Worm (Caenorhabditis elegans) whole organism, L1 larva: ENCODE data around the gene spp-24.
A peak's percentile ranks its signal among the peaks of the same experiment; 100 is the strongest.

Source experiments
- C04F5.9 ChIP-seq: sonication (generic microtip); optimal IDR thresholded peaks from 2 replicates; lab custom pipeline; 2016; ENCODE audit warnings: missing genetic modification characterization, missing compliant biosample characterization
- C16A3.4 ChIP-seq: fragments of 150-350 bp; optimal IDR thresholded peaks from 2 replicates; lab custom pipeline; 2014; ENCODE audit warnings: missing biosample characterization, missing genetic modification characterization
- F16B12.6 ChIP-seq: fragments of 150-350 bp; optimal IDR thresholded peaks from 2 replicates; lab custom pipeline; 2014; ENCODE audit warnings: missing biosample characterization, missing genetic modification characterization
- Y116A8C.19 ChIP-seq: sonication (generic microtip); optimal IDR thresholded peaks from 2 replicates; lab custom pipeline; 2016; ENCODE audit warnings: missing compliant biosample characterization, missing genetic modification characterization, borderline replicate concordance
- aha-1 ChIP-seq: fragments of 150-350 bp; optimal IDR thresholded peaks from 2 replicates; lab custom pipeline; 2014; ENCODE audit warnings: missing biosample characterization, missing genetic modification characterization
- alr-1 ChIP-seq: fragments of 200-800 bp; sonication (Bioruptor generic); optimal IDR thresholded peaks from 2 replicates; lab custom pipeline; 2018; ENCODE audit warnings: borderline replicate concordance, mild to moderate bottlenecking, missing genetic modification characterization, missing compliant biosample characterization
- aly-2 ChIP-seq: fragments of 150-350 bp; optimal IDR thresholded peaks from 2 replicates; lab custom pipeline; 2014; ENCODE audit warnings: missing biosample characterization, missing genetic modification characterization
- blmp-1 ChIP-seq: fragments of 150-350 bp; optimal IDR thresholded peaks from 2 replicates; lab custom pipeline; 2014; ENCODE audit warnings: missing biosample characterization, missing genetic modification characterization
- ceh-82 ChIP-seq, 3 experiments: fragments of 150-350 bp in 1 of 3; sonication (generic microtip) in 2 of 3; optimal IDR thresholded peaks; 2 replicates each; lab custom pipeline; 2014 to 2017; ENCODE audit warnings: missing biosample characterization in 3 of 3, missing genetic modification characterization in 3 of 3
- dpl-1 ChIP-seq, 3 experiments: fragments of 150-350 bp in 2 of 3; sonication (generic microtip) in 1 of 3; optimal IDR thresholded peaks; 2 replicates each; lab custom pipeline; 2014 to 2017; ENCODE audit warnings: missing biosample characterization in 3 of 3, missing genetic modification characterization in 3 of 3, missing genetic modification reagents in 3 of 3
- efl-1 ChIP-seq, 4 experiments: fragments of 150-350 bp; optimal IDR thresholded peaks in 3 of 4; peaks in 1 of 4; 1 replicate in 1 of 4; 2 replicates in 3 of 4; lab custom pipeline; 2014; ENCODE audit warnings: missing biosample characterization in 2 of 4, missing genetic modification characterization in 2 of 4, missing genetic modification reagents in 2 of 4
- fkh-10 ChIP-seq: sonication (generic microtip); optimal IDR thresholded peaks from 2 replicates; lab custom pipeline; 2017; ENCODE audit warnings: missing biosample characterization, missing genetic modification reagents, missing genetic modification characterization
- grh-1 ChIP-seq: fragments of 200-800 bp; sonication (Bioruptor generic); IDR thresholded peaks from 2 replicates; pipeline ENCODE4 v1.3.6; 2022; ENCODE audit warnings: missing genetic modification reagents, missing genetic modification characterization, missing compliant biosample characterization
- hpl-2 ChIP-seq: fragments of 150-350 bp; optimal IDR thresholded peaks from 2 replicates; lab custom pipeline; 2014; ENCODE audit warnings: missing biosample characterization, missing genetic modification reagents, missing genetic modification characterization
- isw-1 ChIP-seq: fragments of 200-800 bp; sonication (Bioruptor generic); IDR thresholded peaks from 2 replicates; pipeline ENCODE4 v1.3.6; 2022; ENCODE audit warnings: missing genetic modification characterization, missing compliant biosample characterization
- jun-1 ChIP-seq: fragments of 150-350 bp; optimal IDR thresholded peaks from 2 replicates; lab custom pipeline; 2014; ENCODE audit warnings: missing biosample characterization, missing genetic modification reagents, missing genetic modification characterization
- lin-15B ChIP-seq: fragments of 150-350 bp; sonication (generic microtip); optimal IDR thresholded peaks from 3 replicates; lab custom pipeline; 2014; ENCODE audit warnings: missing biosample characterization, missing genetic modification characterization
- lin-35 ChIP-seq, 2 experiments: fragments of 150-350 bp; optimal IDR thresholded peaks; 2 replicates each; lab custom pipeline; 2014; ENCODE audit warnings: missing biosample characterization in 2 of 2, missing genetic modification characterization in 2 of 2, missing genetic modification reagents in 2 of 2
- lir-3 ChIP-seq: sonication (generic microtip); optimal IDR thresholded peaks from 2 replicates; lab custom pipeline; 2016; ENCODE audit warnings: mild to moderate bottlenecking, missing genetic modification characterization, moderate library complexity, missing compliant biosample characterization; ENCODE audit not compliant: poor library complexity
- lsy-2 ChIP-seq, 2 experiments: fragments of 150-350 bp; optimal IDR thresholded peaks; 2 replicates each; lab custom pipeline; 2014; ENCODE audit warnings: missing biosample characterization in 2 of 2, missing genetic modification characterization in 2 of 2
- mef-2 ChIP-seq: fragments of 150-350 bp; optimal IDR thresholded peaks from 2 replicates; lab custom pipeline; 2014; ENCODE audit warnings: missing biosample characterization, missing genetic modification characterization
- nhr-12 ChIP-seq: sonication (generic microtip); optimal IDR thresholded peaks from 2 replicates; lab custom pipeline; 2017; ENCODE audit warnings: missing biosample characterization, missing genetic modification characterization
- nhr-47 ChIP-seq: sonication (generic microtip); optimal IDR thresholded peaks from 2 replicates; lab custom pipeline; 2016; ENCODE audit warnings: mild to moderate bottlenecking, missing genetic modification characterization, moderate library complexity, missing compliant biosample characterization
- nhr-71 ChIP-seq: sonication (generic microtip); optimal IDR thresholded peaks from 2 replicates; lab custom pipeline; 2016; ENCODE audit warnings: mild to moderate bottlenecking, missing genetic modification characterization, moderate library complexity, missing compliant biosample characterization
- pag-3 ChIP-seq: sonication (generic microtip); optimal IDR thresholded peaks from 2 replicates; lab custom pipeline; 2017; ENCODE audit warnings: missing genetic modification characterization, mild to moderate bottlenecking, missing compliant biosample characterization, antibody characterized with exemption, borderline replicate concordance; ENCODE audit not compliant: insufficient read depth
- pax-3 ChIP-seq: fragments of 200-800 bp; sonication (Bioruptor generic); optimal IDR thresholded peaks from 2 replicates; lab custom pipeline; 2018; ENCODE audit warnings: mild to moderate bottlenecking, missing genetic modification characterization, moderate library complexity, missing compliant biosample characterization
- pqm-1 ChIP-seq: sonication (generic microtip); optimal IDR thresholded peaks from 3 replicates; lab custom pipeline; 2017; ENCODE audit warnings: missing biosample characterization, missing genetic modification characterization
- skn-1 ChIP-seq: fragments of 150-350 bp; optimal IDR thresholded peaks from 2 replicates; lab custom pipeline; 2014; ENCODE audit warnings: missing biosample characterization, missing genetic modification characterization
- snpc-4 ChIP-seq: fragments of 150-350 bp; optimal IDR thresholded peaks from 2 replicates; lab custom pipeline; 2014; ENCODE audit warnings: missing biosample characterization, missing genetic modification characterization
- snu-23 ChIP-seq: sonication (generic microtip); optimal IDR thresholded peaks from 2 replicates; lab custom pipeline; 2016; ENCODE audit warnings: missing genetic modification characterization, missing compliant biosample characterization
- sox-4 ChIP-seq: sonication (generic microtip); optimal IDR thresholded peaks from 2 replicates; lab custom pipeline; 2016; ENCODE audit warnings: missing genetic modification characterization, missing compliant biosample characterization
- sptf-1 ChIP-seq: fragments of 150-350 bp; optimal IDR thresholded peaks from 2 replicates; lab custom pipeline; 2014; ENCODE audit warnings: missing biosample characterization, missing genetic modification characterization
- xbp-1 ChIP-seq: sonication (generic microtip); optimal IDR thresholded peaks from 2 replicates; lab custom pipeline; 2016; ENCODE audit warnings: missing genetic modification characterization, missing compliant biosample characterization
- zip-4 ChIP-seq: fragments of 200-800 bp; sonication (Bioruptor generic); optimal IDR thresholded peaks from 2 replicates; lab custom pipeline; 2018; ENCODE audit warnings: mild to moderate bottlenecking, missing genetic modification characterization, moderate library complexity, missing compliant biosample characterization
- ztf-4 ChIP-seq: fragments of 150-350 bp; optimal IDR thresholded peaks from 2 replicates; lab custom pipeline; 2014; ENCODE audit warnings: missing biosample characterization, missing genetic modification characterization

The spp-24 gene

ce11 chrII:41914-42313 lies 2.6 kb upstream of the spp-24 start, which contains the start of gene F23F1.10:
Gene F23F1.10 (minus strand): TSS chrII:41982.
- peak; percentile 48 for TF ChIP-seq aly-2 (tag; lab: Kevin White, UChicago)
- no peak for TF ChIP-seq C04F5.9 (tag; lab: Kevin White, UChicago)

DNA sequence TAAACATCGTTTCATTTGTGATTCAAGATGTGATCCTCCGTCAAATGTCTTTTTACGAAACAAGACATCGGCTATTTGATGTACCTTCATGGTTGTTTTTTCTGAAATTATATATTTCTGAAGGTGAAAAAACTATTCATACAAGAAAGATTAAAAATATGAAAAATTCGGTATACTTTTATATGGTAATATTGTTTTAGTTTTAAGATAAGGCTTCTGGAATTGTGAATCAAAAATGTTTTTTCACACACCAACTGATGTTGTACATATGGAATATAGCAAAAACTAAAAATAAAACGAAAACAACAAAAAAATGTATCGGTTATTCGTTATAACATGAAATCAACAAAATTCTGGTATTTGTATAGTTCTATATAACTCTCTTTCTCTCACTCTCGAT lies 2.1 kb downstream of the spp-24 start, which contains the start of gene F23F1.6:
F23F1.6 (minus strand) TSS at position 101 of the 400 bp plus-strand sequence.
- TF ChIP-seq sptf-1 (tag; lab: Kevin White, UChicago), result no peak
- TF ChIP-seq pag-3 (tag; lab: Kevin White, UChicago), result no peak
- no peak for TF ChIP-seq xbp-1
- no peak for TF ChIP-seq lir-3
- no peak for TF ChIP-seq lin-15B (tag; lab: Kevin White, UChicago)
- no peak for TF ChIP-seq pqm-1 (tag; lab: Kevin White, UChicago)
- TF ChIP-seq snpc-4 (tag; lab: Kevin White, UChicago), result no peak
- TF ChIP-seq grh-1 (GFP tag; lab: Robert Waterston, UW), result no peak
- TF ChIP-seq nhr-12, result no peak
- no peak for TF ChIP-seq nhr-71 (tag; lab: Kevin White, UChicago)
- TF ChIP-seq aha-1 (tag; lab: Kevin White, UChicago), result no peak
- no peak for TF ChIP-seq nhr-47 (tag; lab: Kevin White, UChicago)
- TF ChIP-seq mef-2 (tag; lab: Kevin White, UChicago), result no peak
- no peak for TF ChIP-seq ceh-82 (tag; optimal IDR thresholded peaks at IDR 0.05; lab: Kevin White, UChicago)
- no peak for TF ChIP-seq Y116A8C.19 (tag; lab: Kevin White, UChicago)
- no peak for TF ChIP-seq C16A3.4 (tag; lab: Kevin White, UChicago)
- no peak for TF ChIP-seq jun-1
- TF ChIP-seq ztf-4 (tag; lab: Kevin White, UChicago), result no peak
- TF ChIP-seq isw-1 (GFP tag; lab: Robert Waterston, UW), result no peak
- TF ChIP-seq lsy-2 (tag; optimal IDR thresholded peaks at IDR 0.05; lab: Kevin White, UChicago), result no peak

ce11 chrII:33904-34303 lies 5.4 kb downstream of the spp-24 start, which contains the start of gene F23F1.2:
Gene F23F1.2 (plus strand): TSS chrII:34204.
- TF ChIP-seq lin-15B (tag; lab: Kevin White, UChicago) (no peak), snu-23 (GFP tag; lab: Kevin White, UChicago) (no peak), sox-4 (tag; lab: Kevin White, UChicago) (no peak), hpl-2 (GFP tag; lab: Kevin White, UChicago) (no peak), fkh-10 (GFP tag; lab: Kevin White, UChicago) (no peak), xbp-1 (no peak), nhr-47 (tag; lab: Kevin White, UChicago) (no peak), grh-1 (GFP tag; lab: Robert Waterston, UW) (no peak), F16B12.6 (tag; lab: Kevin White, UChicago) (no peak), mef-2 (tag; lab: Kevin White, UChicago) (no peak)
- TF ChIP-seq, all 84 proteins: peak for 0

- TF ChIP-seq alr-1 (tag; lab: Kevin White, UChicago), result no peak
- TF ChIP-seq nhr-47 (tag; lab: Kevin White, UChicago), result peak; percentile 2
- TF ChIP-seq F16B12.6 (tag; lab: Kevin White, UChicago), result peak; percentile 17
- peak; percentile 22 for TF ChIP-seq lin-15B (tag; lab: Kevin White, UChicago)
- TF ChIP-seq lsy-2 (tag; optimal IDR thresholded peaks at IDR 0.05; lab: Kevin White, UChicago), result peak in 1 of 2 experiments; percentile 74
- TF ChIP-seq zip-4, result peak; percentile 43
- no peak for TF ChIP-seq lir-3
- peak; percentile 89 for TF ChIP-seq skn-1 (tag; lab: Kevin White, UChicago)
- peak; percentile 27 for TF ChIP-seq snpc-4 (tag; lab: Kevin White, UChicago)
- peak; percentile 16 to 55 for TF ChIP-seq lin-35 (GFP tag; optimal IDR thresholded peaks at IDR 0.05; lab: Kevin White, UChicago)
- TF ChIP-seq pax-3 (tag; lab: Kevin White, UChicago), result no peak
- TF ChIP-seq blmp-1 (tag; lab: Kevin White, UChicago), result peak; percentile 16
- TF ChIP-seq ceh-82 (tag; optimal IDR thresholded peaks at IDR 0.05; lab: Kevin White, UChicago), result peak in 1 of 3 experiments; percentile 57
- TF ChIP-seq C16A3.4 (tag; lab: Kevin White, UChicago), result peak; percentile 46
- peak; percentile 29 to 51 for TF ChIP-seq efl-1 (optimal IDR thresholded peaks at IDR 0.05; lab: Kevin White, UChicago)
- peak; percentile 44 to 77 for TF ChIP-seq efl-1 (GFP tag; optimal IDR thresholded peaks at IDR 0.05 in 1 of 2; lab: Kevin White, UChicago)
- TF ChIP-seq C04F5.9 (tag; lab: Kevin White, UChicago), result no peak
- peak; percentile 1 to 58 (median 4) for TF ChIP-seq dpl-1 (GFP tag; optimal IDR thresholded peaks at IDR 0.05; lab: Kevin White, UChicago)
Measured at ce11 chrII:31521-31920, 7.8 kb downstream of the spp-24 start, which contains the start of the genes F23F1.5 and fbxc-54. Gene F23F1.5 (minus strand): TSS chrII:31584. Gene fbxc-54 (plus strand): TSS chrII:31719.
